Worm (Caenorhabditis elegans): Measurements from ENCODE around the gene R08B4.3.

DNA sequence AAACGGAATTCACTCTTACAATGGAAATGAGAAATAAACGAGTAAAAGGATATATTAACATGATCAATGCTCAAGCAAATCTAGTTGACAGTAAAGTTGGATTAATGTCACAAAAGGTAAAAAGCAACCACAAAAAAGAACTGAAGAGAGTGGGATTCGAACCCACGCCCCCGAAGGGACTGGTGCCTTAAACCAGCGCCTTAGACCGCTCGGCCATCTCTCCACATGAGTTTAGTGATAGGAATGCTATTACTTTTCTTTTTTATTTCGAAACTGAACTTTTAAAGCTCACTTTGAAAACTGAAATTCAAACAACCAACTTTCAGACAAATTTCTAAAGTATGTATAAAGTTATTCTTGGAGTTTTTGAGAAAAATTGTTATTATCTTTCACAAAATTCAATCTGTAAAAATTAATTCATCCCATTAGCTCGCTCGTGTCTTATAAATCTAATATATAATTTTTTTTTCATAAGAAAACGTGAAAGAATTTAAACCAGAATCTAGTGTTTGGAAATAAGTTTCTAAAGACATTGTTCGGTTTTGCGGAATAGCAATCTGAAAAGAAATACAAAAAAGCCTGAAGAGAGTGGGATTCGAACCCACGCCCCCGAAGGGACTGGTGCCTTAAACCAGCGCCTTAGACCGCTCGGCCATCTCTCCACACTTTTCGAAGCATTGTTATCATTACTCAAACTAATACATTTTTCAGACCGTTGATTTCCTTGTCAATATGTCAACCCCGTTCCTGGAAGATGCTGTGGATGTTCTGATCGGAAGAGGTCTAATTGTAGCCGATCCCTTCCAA, 42.2 kb upstream of the R08B4.3 start:
- TF ChIP-seq tab-1 (GFP tag; IDR thresholded peaks at IDR 0.05) (no peak), klf-2 (GFP tag; conservative IDR thresholded peaks at IDR 0.05) (no peak), med-1 (GFP tag; optimal IDR thresholded peaks at IDR 0.05; ENCODE audit: insufficient read depth) (no peak), T22C8.4 (GFP tag; IDR thresholded peaks at IDR 0.05) (no peak)

All from whole organism, midembryonic.